Fruit fly (Drosophila melanogaster): ENCODE results near the gene spn-D.

The spn-D gene

dm6 chr3R:27152129-27152968 is 13.2 kb upstream of the spn-D start (continued):
- TF ChIP-seq her (GFP tag; optimal IDR thresholded peaks at IDR 0.05) (no peak), croc (GFP tag; conservative IDR thresholded peaks at IDR 0.05) (0 out of 3 replicates have a peak, but pooled peaks have one; percentile 17), eyg (GFP tag; optimal IDR thresholded peaks at IDR 0.05) (no peak), zen (tag; optimal IDR thresholded peaks at IDR 0.05) (peak; percentile 4), Bteb2 (GFP tag; optimal IDR thresholded peaks at IDR 0.05) (no peak), mld (GFP tag; IDR thresholded peaks at IDR 0.05; ENCODE audit: partially characterized antibody) (no peak), fd64A (GFP tag; optimal IDR thresholded peaks at IDR 0.05) (peak; percentile 1), sima (GFP tag; optimal IDR thresholded peaks at IDR 0.05) (no peak), Ravus (GFP tag; IDR thresholded peaks at IDR 0.05) (no peak; the same call in 1 of the 2 replicates), mam (GFP tag; optimal IDR thresholded peaks at IDR 0.05) (peak; percentile 20), BEAF-32 (GFP tag; optimal IDR thresholded peaks at IDR 0.05) (no peak), ato (GFP tag; IDR thresholded peaks at IDR 0.05; ENCODE audit: partially characterized antibody) (no peak), Spps (tag; optimal IDR thresholded peaks at IDR 0.05) (no peak), slou (GFP tag; optimal IDR thresholded peaks at IDR 0.05) (no peak), CG10267 (tag; optimal IDR thresholded peaks at IDR 0.05) (peak; percentile 19), peb (GFP tag; IDR thresholded peaks at IDR 0.05) (no peak), twi (tag; optimal IDR thresholded peaks at IDR 0.05) (peak; percentile 18), Lpt (GFP tag; optimal IDR thresholded peaks at IDR 0.05) (no peak), maf-S (GFP tag; optimal IDR thresholded peaks at IDR 0.05) (no peak), exex (tag; optimal IDR thresholded peaks at IDR 0.05) (no peak), CG12071 (GFP tag; optimal IDR thresholded peaks at IDR 0.05) (peak; percentile 40), h (optimal IDR thresholded peaks at IDR 0.05) (no peak), fru (optimal IDR thresholded peaks at IDR 0.05) (no peak), crol (GFP tag; IDR thresholded peaks at IDR 0.05) (peak; percentile 23; the same call in 1 of the 2 replicates), dati (GFP tag; IDR thresholded peaks at IDR 0.05) (no peak), Dref (GFP tag; IDR thresholded peaks at IDR 0.05) (no peak), zf30C (GFP tag; optimal IDR thresholded peaks at IDR 0.05) (peak; percentile 56), CG1529 (GFP tag; optimal IDR thresholded peaks at IDR 0.05) (no peak), CG17912 (GFP tag; optimal IDR thresholded peaks at IDR 0.05) (no peak), CG6765 (GFP tag; optimal IDR thresholded peaks at IDR 0.05) (no peak), klu (GFP tag; IDR thresholded peaks at IDR 0.05) (no peak), CG3847 (GFP tag; IDR thresholded peaks at IDR 0.05) (peak; percentile 29; the same call in 1 of the 2 replicates), gt (GFP tag; IDR thresholded peaks at IDR 0.05) (no peak), sd (tag; optimal IDR thresholded peaks at IDR 0.05) (peak; percentile 59), Abd-B (GFP tag; optimal IDR thresholded peaks at IDR 0.05) (peak; percentile 11), cad (GFP tag; optimal IDR thresholded peaks at IDR 0.05) (no peak), gcm2 (GFP tag; optimal IDR thresholded peaks at IDR 0.05) (no peak), jumu (GFP tag; optimal IDR thresholded peaks at IDR 0.05) (peak; percentile 50), wor (GFP tag; IDR thresholded peaks at IDR 0.05) (no peak), HmgZ (tag; optimal IDR thresholded peaks at IDR 0.05) (no peak), tap (tag; optimal IDR thresholded peaks at IDR 0.05) (peak; percentile 20), salm (tag; optimal IDR thresholded peaks at IDR 0.05) (peak; percentile 37), pum (GFP tag; optimal IDR thresholded peaks at IDR 0.05) (peak; percentile 11), nom (GFP tag; optimal IDR thresholded peaks at IDR 0.05) (no peak), Sox100B (GFP tag; optimal IDR thresholded peaks at IDR 0.05) (no peak), pros (GFP tag; optimal IDR thresholded peaks at IDR 0.05) (no peak), dysf (GFP tag; IDR thresholded peaks at IDR 0.05) (peak; percentile 67; the same call in 2 of the 3 replicates), CG3163 (GFP tag; optimal IDR thresholded peaks at IDR 0.05) (no peak), HmgD (GFP tag; optimal IDR thresholded peaks at IDR 0.05) (no peak), CrebB (tag; optimal IDR thresholded peaks at IDR 0.05) (no peak), bcd (GFP tag; optimal IDR thresholded peaks at IDR 0.05) (peak; percentile 53)

Data from whole organism, embryonic.